Fruit fly (Drosophila melanogaster): Measurements from ENCODE around the gene Fer2LCH.
A peak's percentile ranks its signal among the peaks of the same experiment; 100 is the strongest.

DNA sequence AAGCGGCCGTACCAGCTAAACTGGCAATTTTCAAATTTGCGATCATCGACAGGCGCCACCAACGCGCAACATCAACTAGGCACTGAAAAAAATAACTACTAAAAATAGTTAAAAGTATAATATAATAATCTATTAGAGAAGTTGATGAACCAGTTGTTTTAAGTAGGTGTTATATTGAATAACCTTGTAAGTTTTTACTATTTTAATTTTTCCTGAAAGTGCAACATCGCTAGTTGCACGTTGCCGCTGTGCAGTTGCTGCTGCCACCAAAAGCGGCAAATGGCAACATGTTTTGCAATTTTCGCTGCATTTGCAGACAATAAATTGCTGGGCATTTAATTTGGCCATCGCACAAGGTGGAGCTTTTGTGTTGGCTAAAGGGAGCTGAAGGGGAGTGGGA is 44.6 kb upstream of the Fer2LCH start:
- TF ChIP-seq achi (GFP tag; optimal IDR thresholded peaks at IDR 0.05) (no peak), CG8632 (GFP tag; optimal IDR thresholded peaks at IDR 0.05) (no peak), Blimp-1 (GFP tag; optimal IDR thresholded peaks at IDR 0.05) (no peak), CG9139 (GFP tag; optimal IDR thresholded peaks at IDR 0.05) (no peak), CG16779 (tag; optimal IDR thresholded peaks at IDR 0.05) (no peak), fkh (GFP tag; optimal IDR thresholded peaks at IDR 0.05) (no peak), Eip78C (GFP tag) (no peak), CG10669 (GFP tag; optimal IDR thresholded peaks at IDR 0.05) (no peak), CG4318 (GFP tag; optimal IDR thresholded peaks at IDR 0.05) (peak; percentile 56), Ets21C (GFP tag; optimal IDR thresholded peaks at IDR 0.05) (no peak), Lpt (GFP tag; optimal IDR thresholded peaks at IDR 0.05) (no peak), ss (GFP tag; optimal IDR thresholded peaks at IDR 0.05) (no peak), esn (GFP tag; optimal IDR thresholded peaks at IDR 0.05) (no peak)

All from whole organism, prepupa.